Fruit fly (Drosophila melanogaster): Measurements from ENCODE around the gene CG9213.

Gene CG9213

dm6 chrX:15602438-15602837, 28.1 kb upstream of the CG9213 start (continued):
- TF ChIP-seq CG1603 (tag; optimal IDR thresholded peaks at IDR 0.05): peak; percentile 12
- peak; percentile 24 for TF ChIP-seq CG18599 (GFP tag; optimal IDR thresholded peaks at IDR 0.05)
- peak; percentile 12 for TF ChIP-seq HHEX (GFP tag; optimal IDR thresholded peaks at IDR 0.05)
- no peak for TF ChIP-seq zen2 (GFP tag; IDR thresholded peaks at IDR 0.05; ENCODE audit: partially characterized antibody)
- TF ChIP-seq zfh1 (GFP tag; IDR thresholded peaks at IDR 0.05): no peak
- no peak for TF ChIP-seq D19A (tag; optimal IDR thresholded peaks at IDR 0.05)
- TF ChIP-seq CG11504 (tag; optimal IDR thresholded peaks at IDR 0.05): peak; percentile 6
- peak; percentile 10 for TF ChIP-seq Asciz (GFP tag; optimal IDR thresholded peaks at IDR 0.05)
- no peak for TF ChIP-seq gro (GFP tag; optimal IDR thresholded peaks at IDR 0.05)
- TF ChIP-seq tgo (GFP tag; IDR thresholded peaks at IDR 0.05): 0 out of 3 replicates have a peak, but pooled peaks have one; percentile 15
- TF ChIP-seq CG32772 (GFP tag; IDR thresholded peaks at IDR 0.05): no peak
- TF ChIP-seq CHES-1-like (GFP tag; optimal IDR thresholded peaks at IDR 0.05): no peak
- TF ChIP-seq bcd (GFP tag; optimal IDR thresholded peaks at IDR 0.05): peak; percentile 4
- no peak for TF ChIP-seq CG12391 (tag; optimal IDR thresholded peaks at IDR 0.05)
- TF ChIP-seq CG11456 (GFP tag; IDR thresholded peaks at IDR 0.05): 0 out of 3 replicates have a peak, but pooled peaks have one; percentile 3
- TF ChIP-seq CG10959 (GFP tag; IDR thresholded peaks at IDR 0.05): no peak
- TF ChIP-seq so (GFP tag; IDR thresholded peaks at IDR 0.05): 0 out of 3 replicates have a peak, but pooled peaks have one; percentile 28
- TF ChIP-seq CG14014 (GFP tag; IDR thresholded peaks at IDR 0.05): peak; percentile 21; the same call in 1 of the 2 replicates
- TF ChIP-seq Rfx (GFP tag; IDR thresholded peaks at IDR 0.05): peak; percentile 45
- 0 out of 2 replicates have a peak, but pooled peaks have one; percentile 24 for TF ChIP-seq wdn (GFP tag; IDR thresholded peaks at IDR 0.05)
- peak; percentile 29 for TF ChIP-seq Meics (GFP tag; optimal IDR thresholded peaks at IDR 0.05)
- peak; percentile 75 for TF ChIP-seq Med (GFP tag)
- no peak for TF ChIP-seq CG18011 (GFP tag; optimal IDR thresholded peaks at IDR 0.05)
- peak; percentile 11 for TF ChIP-seq schlank (tag; optimal IDR thresholded peaks at IDR 0.05)

dm6 chrX:15601285-15601684, 26.9 kb upstream of the CG9213 start:
- peak; percentile 71 for TF ChIP-seq Ets65A (GFP tag)
- TF ChIP-seq Med (GFP tag): peak; percentile 42
- TF ChIP-seq ara (GFP tag; IDR thresholded peaks at IDR 0.05): no peak
- no peak for TF ChIP-seq dpn (GFP tag; optimal IDR thresholded peaks at IDR 0.05)
- no peak for TF ChIP-seq crp (GFP tag; optimal IDR thresholded peaks at IDR 0.05)
- TF ChIP-seq D (optimal IDR thresholded peaks at IDR 0.05): no peak
- no peak for TF ChIP-seq D (GFP tag; optimal IDR thresholded peaks at IDR 0.05)
- TF ChIP-seq fd64A (GFP tag; optimal IDR thresholded peaks at IDR 0.05): no peak
- peak; percentile 41 for TF ChIP-seq Drgx (GFP tag; IDR thresholded peaks at IDR 0.05)
- no peak for TF ChIP-seq CG15073 (GFP tag; optimal IDR thresholded peaks at IDR 0.05)

dm6 chrX:15599697-15600096, 25.4 kb upstream of the CG9213 start:
- TF ChIP-seq CG17385 (GFP tag; optimal IDR thresholded peaks at IDR 0.05): peak; percentile 41
- TF ChIP-seq CG14050 (GFP tag; IDR thresholded peaks at IDR 0.05): peak; percentile 51; the same call in 2 of the 3 replicates
- no peak for TF ChIP-seq Mad (GFP tag; optimal IDR thresholded peaks at IDR 0.05)
- TF ChIP-seq CG10565 (GFP tag; optimal IDR thresholded peaks at IDR 0.05): no peak
- peak; percentile 68 for TF ChIP-seq unpg (GFP tag; optimal IDR thresholded peaks at IDR 0.05)
- TF ChIP-seq CG12219 (GFP tag; optimal IDR thresholded peaks at IDR 0.05): peak; percentile 43
- TF ChIP-seq Bteb2 (GFP tag; optimal IDR thresholded peaks at IDR 0.05): no peak
- TF ChIP-seq hbn (GFP tag; IDR thresholded peaks at IDR 0.05; ENCODE audit: partially characterized antibody): no peak
- no peak for TF ChIP-seq disco-r (GFP tag; optimal IDR thresholded peaks at IDR 0.05)
- no peak for TF ChIP-seq vnd (GFP tag; IDR thresholded peaks at IDR 0.05; ENCODE audit: partially characterized antibody)
- no peak for TF ChIP-seq ab (GFP tag; optimal IDR thresholded peaks at IDR 0.05)
- peak; percentile 70 for TF ChIP-seq fd96Cb (tag; optimal IDR thresholded peaks at IDR 0.05)
- no peak for TF ChIP-seq klu (GFP tag; IDR thresholded peaks at IDR 0.05)
- peak; percentile 53 for TF ChIP-seq esg (GFP tag; conservative IDR thresholded peaks at IDR 0.05)
- peak; percentile 29 for TF ChIP-seq D19A (tag; optimal IDR thresholded peaks at IDR 0.05)
- TF ChIP-seq CG14710 (tag; optimal IDR thresholded peaks at IDR 0.05): peak; percentile 0
- TF ChIP-seq sim (GFP tag; IDR thresholded peaks at IDR 0.05): no peak
- TF ChIP-seq CG43689 (GFP tag; IDR thresholded peaks at IDR 0.05): no peak
- TF ChIP-seq Gug (GFP tag; IDR thresholded peaks at IDR 0.05): peak; percentile 56; the same call in 3 of the 4 replicates
